Worm (Caenorhabditis elegans) whole organism, midembryonic: ENCODE data around the gene M176.4.

Source experiments
- T22C8.4 ChIP-seq: fragments of 200-800 bp; sonication (Bioruptor generic); IDR thresholded peaks from 2 replicates; pipeline ENCODE4 v1.3.6; 2022; ENCODE audit warnings: missing genetic modification characterization, missing compliant biosample characterization
- cog-1 ChIP-seq: sonication (generic microtip); optimal IDR thresholded peaks from 2 replicates; lab custom pipeline; 2016; ENCODE audit warnings: missing genetic modification characterization, missing compliant biosample characterization
- flt-1 ChIP-seq: fragments of 200-800 bp; sonication (Bioruptor generic); IDR thresholded peaks from 2 replicates; pipeline ENCODE4 v1.3.6; 2022; ENCODE audit warnings: missing genetic modification characterization, missing compliant biosample characterization
- klf-2 ChIP-seq: fragments of 200-800 bp; sonication (Bioruptor generic); conservative IDR thresholded peaks from 2 replicates; pipeline ENCODE4 v1.3.6; 2022; ENCODE audit warnings: missing genetic modification reagents, missing genetic modification characterization, missing compliant biosample characterization
- med-1 ChIP-seq: sonication (generic microtip); optimal IDR thresholded peaks from 2 replicates; lab custom pipeline; 2017; ENCODE audit warnings: missing genetic modification characterization, mild to moderate bottlenecking, missing compliant biosample characterization, antibody characterized with exemption, missing genetic modification reagents; ENCODE audit not compliant: insufficient read depth
- ref-1 ChIP-seq: fragments of 200-800 bp; sonication (Bioruptor generic); conservative IDR thresholded peaks from 2 replicates; pipeline ENCODE4 v1.3.6; 2022; ENCODE audit warnings: missing genetic modification reagents, missing genetic modification characterization, missing compliant biosample characterization
- tab-1 ChIP-seq: fragments of 200-800 bp; sonication (Bioruptor generic); IDR thresholded peaks from 2 replicates; pipeline ENCODE4 v1.3.6; 2022; ENCODE audit warnings: missing genetic modification characterization, missing compliant biosample characterization
- ztf-23 ChIP-seq: fragments of 200-800 bp; sonication (Bioruptor generic); IDR thresholded peaks from 2 replicates; pipeline ENCODE4 v1.3.6; 2022; ENCODE audit warnings: missing genetic modification reagents, missing genetic modification characterization, missing compliant biosample characterization
- ztf-29 ChIP-seq: fragments of 200-800 bp; sonication (Bioruptor generic); IDR thresholded peaks from 2 replicates; pipeline ENCODE4 v1.3.6; 2022; ENCODE audit warnings: missing genetic modification reagents, missing genetic modification characterization, missing compliant biosample characterization

DNA sequence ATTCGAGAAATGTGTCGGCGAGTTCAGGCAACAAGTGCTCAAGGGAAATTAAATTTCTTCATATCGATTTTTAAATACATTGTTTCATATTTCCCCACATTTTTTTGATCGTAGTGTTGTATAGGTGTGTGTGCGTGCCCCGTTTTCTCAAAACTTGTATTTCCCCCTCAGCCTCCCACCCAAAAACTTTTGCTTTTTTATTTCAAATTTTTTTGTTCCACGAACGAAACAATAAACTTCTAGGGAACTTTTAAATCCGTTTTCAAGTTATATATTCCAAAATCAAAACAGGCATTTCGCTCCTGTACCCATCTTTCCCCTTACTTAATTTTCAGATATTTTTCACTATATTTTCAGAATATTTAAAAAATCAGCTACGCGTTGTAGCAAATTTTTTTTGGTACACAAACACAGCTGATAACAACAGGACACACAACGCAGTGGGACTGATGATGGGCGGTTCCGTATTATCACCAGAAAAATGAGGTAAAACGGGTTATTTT lies at the start of gene M176.4, which contains the start of gene M176.16:
- TF ChIP-seq klf-2 (GFP tag; lab: Robert Waterston, UW) (no peak), ztf-23 (GFP tag; lab: Robert Waterston, UW) (no peak), ztf-29 (GFP tag; lab: Robert Waterston, UW) (no peak), ref-1 (GFP tag; lab: Robert Waterston, UW) (no peak), tab-1 (no peak), T22C8.4 (GFP tag; lab: Robert Waterston, UW) (no peak), flt-1 (no peak), cog-1 (tag; lab: Kevin White, UChicago) (no peak), med-1 (no peak)
